Worm (Caenorhabditis elegans) whole organism, L4 larva: ENCODE data around the gene T05H10.8.
A peak's percentile ranks its signal among the peaks of the same experiment; 100 is the strongest.

Experiments
- F10B5.3 ChIP-seq: sonication (generic microtip); optimal IDR thresholded peaks from 2 replicates; lab custom pipeline; 2016; ENCODE audit warnings: mild to moderate bottlenecking, missing genetic modification characterization, missing compliant biosample characterization
- R02D3.7 ChIP-seq: fragments of 150-350 bp; sonication (generic microtip); optimal IDR thresholded peaks from 3 replicates; lab custom pipeline; 2014; ENCODE audit warnings: missing biosample characterization, missing genetic modification characterization
- T20F7.1 ChIP-seq: fragments of 200-800 bp; sonication (Bioruptor generic); optimal IDR thresholded peaks from 2 replicates; lab custom pipeline; 2018; ENCODE audit warnings: mild to moderate bottlenecking, missing genetic modification characterization, missing compliant biosample characterization
- T26A8.4 ChIP-seq: fragments of 200-800 bp; sonication (Bioruptor generic); IDR thresholded peaks from 2 replicates; pipeline ENCODE4 v1.3.6; 2022; ENCODE audit warnings: missing genetic modification characterization, missing compliant biosample characterization
- Y75B8A.6 ChIP-seq: fragments of 200-800 bp; sonication (Bioruptor generic); IDR thresholded peaks from 2 replicates; pipeline ENCODE4 v1.3.6; 2022; ENCODE audit warnings: missing genetic modification reagents, missing genetic modification characterization, missing compliant biosample characterization
- aha-1 ChIP-seq: fragments of 150-350 bp; peaks from one replicate; lab custom pipeline; 2014; ENCODE audit warnings: missing biosample characterization, missing genetic modification characterization
- arid-1 ChIP-seq: fragments of 200-800 bp; sonication (Bioruptor generic); conservative IDR thresholded peaks from 2 replicates; pipeline ENCODE4 v1.3.6; 2022; ENCODE audit warnings: missing genetic modification reagents, missing genetic modification characterization, missing compliant biosample characterization
- ceh-20 ChIP-seq: fragments of 200-800 bp; sonication (Bioruptor generic); IDR thresholded peaks from 2 replicates; pipeline ENCODE4 v1.3.6; 2022; ENCODE audit warnings: missing genetic modification reagents, missing genetic modification characterization, missing compliant biosample characterization
- ceh-28 ChIP-seq: fragments of 150-350 bp; optimal IDR thresholded peaks from 2 replicates; lab custom pipeline; 2014; ENCODE audit warnings: missing biosample characterization, missing genetic modification reagents, missing genetic modification characterization
- ctbp-1 ChIP-seq: fragments of 200-800 bp; sonication (Bioruptor generic); IDR thresholded peaks from 2 replicates; pipeline ENCODE4 v1.3.6; 2022; ENCODE audit warnings: missing genetic modification reagents, missing genetic modification characterization, missing compliant biosample characterization
- daf-16 ChIP-seq, 3 experiments: sonication (generic microtip); optimal IDR thresholded peaks; 2 replicates each; lab custom pipeline; 2016 to 2017; ENCODE audit warnings: missing genetic modification characterization in 3 of 3, missing genetic modification reagents in 3 of 3, mild to moderate bottlenecking in 2 of 3, missing compliant biosample characterization in 2 of 3, missing biosample characterization in 1 of 3, moderate library complexity in 1 of 3
- lin-1 ChIP-seq: fragments of 200-800 bp; sonication (Bioruptor generic); IDR thresholded peaks from 2 replicates; pipeline ENCODE4 v1.3.6; 2022; ENCODE audit warnings: missing genetic modification reagents, missing genetic modification characterization, missing compliant biosample characterization
- lin-15B ChIP-seq: fragments of 150-350 bp; sonication (generic microtip); optimal IDR thresholded peaks from 3 replicates; lab custom pipeline; 2014; ENCODE audit warnings: missing biosample characterization, missing genetic modification characterization
- lin-38 ChIP-seq: fragments of 200-800 bp; sonication (Bioruptor generic); IDR thresholded peaks from 2 replicates; pipeline ENCODE4 v1.3.6; 2022; ENCODE audit warnings: missing genetic modification reagents, missing genetic modification characterization, missing compliant biosample characterization
- madf-5 ChIP-seq, 2 experiments: fragments of 200-800 bp; sonication (Bioruptor generic); IDR thresholded peaks; 2 replicates each; pipeline ENCODE4 v1.3.6; 2022; ENCODE audit warnings: missing compliant biosample characterization in 2 of 2, missing genetic modification characterization in 2 of 2
- mdt-29 ChIP-seq: fragments of 200-800 bp; sonication (Bioruptor generic); IDR thresholded peaks from 2 replicates; pipeline ENCODE4 v1.3.6; 2022; ENCODE audit warnings: missing genetic modification reagents, missing genetic modification characterization, missing compliant biosample characterization
- mes-2 ChIP-seq: sonication (generic microtip); optimal IDR thresholded peaks from 2 replicates; lab custom pipeline; 2016; ENCODE audit warnings: missing genotype, mild to moderate bottlenecking, missing genetic modification characterization, missing compliant biosample characterization; ENCODE audit not compliant: poor library complexity, severe bottlenecking
- nhr-6 ChIP-seq: fragments of 150-350 bp; optimal IDR thresholded peaks from 2 replicates; lab custom pipeline; 2014; ENCODE audit warnings: missing biosample characterization, missing genetic modification characterization
- pha-4 ChIP-seq, 2 experiments: fragments of 150-350 bp in 1 of 2; fragments of 200-800 bp in 1 of 2; sonication (Bioruptor generic) in 1 of 2; IDR thresholded peaks in 1 of 2; optimal IDR thresholded peaks in 1 of 2; 2 replicates each; pipeline versions ENCODE4 v1.3.6 to Lab custom; 2014 to 2022; ENCODE audit warnings: missing genetic modification characterization in 2 of 2, missing genetic modification reagents in 2 of 2, missing biosample characterization in 1 of 2, missing compliant biosample characterization in 1 of 2
- saeg-2 ChIP-seq: fragments of 200-800 bp; sonication (Bioruptor generic); IDR thresholded peaks from 2 replicates; pipeline ENCODE4 v1.3.6; 2022; ENCODE audit warnings: missing genetic modification reagents, missing genetic modification characterization, missing compliant biosample characterization
- tra-1 ChIP-seq: fragments of 200-800 bp; sonication (Bioruptor generic); IDR thresholded peaks from 2 replicates; pipeline ENCODE4 v1.3.6; 2022; ENCODE audit warnings: missing genetic modification reagents, missing genetic modification characterization, missing compliant biosample characterization

The T05H10.8 gene

ce11 chrII:8106921-8107695, 48.2 kb downstream of the T05H10.8 start, which contains the start of the genes chst-1 and C41C4.9 (continued):
- TF ChIP-seq lin-38 (GFP tag; lab: Robert Waterston, UW) (no peak; the same call in 1 of the 2 replicates), pha-4 (GFP tag; IDR thresholded peaks at IDR 0.05; lab: Robert Waterston, UW) (peak; percentile 87), pha-4 (tag; optimal IDR thresholded peaks at IDR 0.05; lab: Kevin White, UChicago) (no peak), ceh-28 (tag; lab: Kevin White, UChicago) (no peak), daf-16 (GFP tag; optimal IDR thresholded peaks at IDR 0.05; lab: Kevin White, UChicago) (peak; percentile 77 to 84), daf-16 (tag; optimal IDR thresholded peaks at IDR 0.05; lab: Kevin White, UChicago) (peak; percentile 69), ctbp-1 (peak; percentile 83), aha-1 (peak; percentile 93), saeg-2 (no peak; the same call in 1 of the 2 replicates), F10B5.3 (peak; percentile 48), lin-1 (GFP tag; lab: Robert Waterston, UW) (peak; percentile 96), T26A8.4 (peak; percentile 91), R02D3.7 (tag; lab: Kevin White, UChicago) (no peak), ceh-20 (peak; percentile 80), mes-2 (peak; percentile 91), arid-1 (peak; percentile 91), Y75B8A.6 (0 out of 2 replicates have a peak, but pooled peaks have one; percentile 56), lin-15B (tag; lab: Kevin White, UChicago) (no peak), mdt-29 (GFP tag; lab: Robert Waterston, UW) (peak; percentile 76; the same call in 1 of the 2 replicates), nhr-6 (tag; lab: Kevin White, UChicago) (peak; percentile 79), T20F7.1 (GFP tag; lab: Kevin White, UChicago) (peak; percentile 55), madf-5 (GFP tag; IDR thresholded peaks at IDR 0.05; lab: Robert Waterston, UW) (peak; percentile 89 to 91; a peak in 3 of 4 replicates), tra-1 (peak; percentile 93)
